Worm (Caenorhabditis elegans) whole organism, young adult: Measurements from ENCODE around the gene Y69A2AR.50.

Experiments
- B0336.3 ChIP-seq: fragments of 200-800 bp; sonication (Bioruptor generic); IDR thresholded peaks from 2 replicates; pipeline ENCODE4 v1.3.6; 2022; ENCODE audit warnings: missing genetic modification characterization, missing compliant biosample characterization
- D2030.7 ChIP-seq: fragments of 200-800 bp; sonication (Bioruptor generic); IDR thresholded peaks from 2 replicates; pipeline ENCODE4 v1.3.6; 2022; ENCODE audit warnings: missing genetic modification reagents, missing genetic modification characterization, missing compliant biosample characterization
- F10E7.11 ChIP-seq: sonication (generic microtip); optimal IDR thresholded peaks from 2 replicates; lab custom pipeline; 2017; ENCODE audit warnings: mild to moderate bottlenecking, missing genetic modification characterization, moderate library complexity, missing compliant biosample characterization
- F23B12.7 ChIP-seq: sonication (generic microtip); optimal IDR thresholded peaks from 2 replicates; lab custom pipeline; 2017; ENCODE audit warnings: missing genetic modification characterization, mild to moderate bottlenecking, missing compliant biosample characterization, antibody characterized with exemption, moderate library complexity; ENCODE audit not compliant: insufficient read depth
- F39B2.1 ChIP-seq: fragments of 200-800 bp; sonication (Bioruptor generic); IDR thresholded peaks from 2 replicates; pipeline ENCODE4 v1.3.6; 2022; ENCODE audit warnings: missing genetic modification reagents, missing genetic modification characterization, missing compliant biosample characterization
- F52B5.7 ChIP-seq: sonication (generic microtip); optimal IDR thresholded peaks from 2 replicates; lab custom pipeline; 2016; ENCODE audit warnings: mild to moderate bottlenecking, missing genetic modification characterization, missing compliant biosample characterization
- F57C9.4 ChIP-seq: sonication (generic microtip); optimal IDR thresholded peaks from 2 replicates; lab custom pipeline; 2017; ENCODE audit warnings: mild to moderate bottlenecking, missing genetic modification characterization, missing compliant biosample characterization
- Y53G8AR.9 ChIP-seq: fragments of 200-800 bp; sonication (Bioruptor generic); conservative IDR thresholded peaks from 2 replicates; pipeline ENCODE4 v1.3.6; 2022; ENCODE audit warnings: missing genetic modification reagents, missing genetic modification characterization, missing compliant biosample characterization
- akir-1 ChIP-seq: fragments of 200-800 bp; sonication (Bioruptor generic); optimal IDR thresholded peaks from 2 replicates; lab custom pipeline; 2018; ENCODE audit warnings: mild to moderate bottlenecking, missing genetic modification characterization, moderate library complexity, missing compliant biosample characterization
- ama-1 ChIP-seq, 3 experiments: fragments of 150-350 bp in 1 of 3; sonication (generic microtip) in 2 of 3; optimal IDR thresholded peaks; 2 replicates each; lab custom pipeline; 2014 to 2018; ENCODE audit warnings: missing biosample characterization in 2 of 3, missing genetic modification characterization in 2 of 3, missing genetic modification reagents in 2 of 3
- atf-7 ChIP-seq: sonication (generic microtip); optimal IDR thresholded peaks from 2 replicates; lab custom pipeline; 2017; ENCODE audit warnings: mild to moderate bottlenecking, missing genetic modification characterization, missing compliant biosample characterization
- bed-1 ChIP-seq: fragments of 200-800 bp; sonication (Bioruptor generic); IDR thresholded peaks from 2 replicates; pipeline ENCODE4 v1.3.6; 2022; ENCODE audit warnings: missing genetic modification reagents, missing genetic modification characterization, missing compliant biosample characterization
- bed-2 ChIP-seq: fragments of 200-800 bp; sonication (Bioruptor generic); IDR thresholded peaks from 2 replicates; pipeline ENCODE4 v1.3.6; 2022; ENCODE audit warnings: missing genetic modification reagents, missing genetic modification characterization, missing compliant biosample characterization
- ccch-3 ChIP-seq: fragments of 200-800 bp; sonication (Bioruptor generic); optimal IDR thresholded peaks from 2 replicates; lab custom pipeline; 2018; ENCODE audit warnings: mild to moderate bottlenecking, missing genetic modification characterization, missing compliant biosample characterization
- ceh-27 ChIP-seq: fragments of 200-800 bp; sonication (Bioruptor generic); optimal IDR thresholded peaks from 2 replicates; lab custom pipeline; 2018; ENCODE audit warnings: mild to moderate bottlenecking, missing genetic modification characterization, moderate library complexity, missing compliant biosample characterization
- ceh-58 ChIP-seq: fragments of 200-800 bp; sonication (Bioruptor generic); IDR thresholded peaks from 2 replicates; pipeline ENCODE4 v1.3.6; 2022; ENCODE audit warnings: missing genetic modification characterization, missing compliant biosample characterization
- chd-7 ChIP-seq: sonication (generic microtip); optimal IDR thresholded peaks from 2 replicates; lab custom pipeline; 2016; ENCODE audit warnings: mild to moderate bottlenecking, missing genetic modification characterization, moderate library complexity, missing compliant biosample characterization
- dpl-1 ChIP-seq: fragments of 150-350 bp; optimal IDR thresholded peaks from 2 replicates; lab custom pipeline; 2014; ENCODE audit warnings: missing biosample characterization, missing genetic modification reagents, missing genetic modification characterization
- egrh-3 ChIP-seq: fragments of 200-800 bp; sonication (Bioruptor generic); IDR thresholded peaks from 2 replicates; pipeline ENCODE4 v1.3.6; 2022; ENCODE audit warnings: missing genetic modification reagents, missing genetic modification characterization, missing compliant biosample characterization
- ekl-4 ChIP-seq: fragments of 200-800 bp; sonication (Bioruptor generic); IDR thresholded peaks from 2 replicates; pipeline ENCODE4 v1.3.6; 2022; ENCODE audit warnings: missing genetic modification reagents, missing genetic modification characterization, missing compliant biosample characterization
- ets-4 ChIP-seq: fragments of 200-800 bp; sonication (Bioruptor generic); optimal IDR thresholded peaks from 2 replicates; lab custom pipeline; 2018; ENCODE audit warnings: mild to moderate bottlenecking, missing genetic modification characterization, missing compliant biosample characterization
- gei-17 ChIP-seq: fragments of 200-800 bp; sonication (Bioruptor generic); optimal IDR thresholded peaks from 2 replicates; lab custom pipeline; 2018; ENCODE audit warnings: mild to moderate bottlenecking, missing genetic modification characterization, missing compliant biosample characterization
- hmg-20 ChIP-seq: fragments of 200-800 bp; sonication (Bioruptor generic); IDR thresholded peaks from 2 replicates; pipeline ENCODE4 v1.3.6; 2022; ENCODE audit warnings: missing genetic modification reagents, missing genetic modification characterization, missing compliant biosample characterization
- hsf-1 ChIP-seq: fragments of 200-800 bp; sonication (Bioruptor generic); IDR thresholded peaks from 2 replicates; pipeline ENCODE4 v1.3.6; 2022; ENCODE audit warnings: missing genetic modification reagents, missing genetic modification characterization, missing compliant biosample characterization
- let-526 ChIP-seq: fragments of 200-800 bp; sonication (Bioruptor generic); IDR thresholded peaks from 2 replicates; pipeline ENCODE4 v1.3.6; 2022; ENCODE audit warnings: missing genetic modification reagents, missing genetic modification characterization, missing compliant biosample characterization
- lin-26 ChIP-seq: fragments of 200-800 bp; sonication (Bioruptor generic); IDR thresholded peaks from 2 replicates; pipeline ENCODE4 v1.3.6; 2022; ENCODE audit warnings: missing genetic modification reagents, missing genetic modification characterization, missing compliant biosample characterization
- lsl-1 ChIP-seq: fragments of 200-800 bp; sonication (Bioruptor generic); optimal IDR thresholded peaks from 2 replicates; lab custom pipeline; 2018; ENCODE audit warnings: mild to moderate bottlenecking, missing genetic modification characterization, moderate library complexity, missing compliant biosample characterization
- madf-8 ChIP-seq: fragments of 200-800 bp; sonication (Bioruptor generic); conservative IDR thresholded peaks from 2 replicates; pipeline ENCODE4 v1.3.6; 2022; ENCODE audit warnings: missing genetic modification reagents, missing genetic modification characterization, missing compliant biosample characterization
- mel-28 ChIP-seq: sonication (generic microtip); optimal IDR thresholded peaks from 2 replicates; lab custom pipeline; 2016; ENCODE audit warnings: borderline replicate concordance, mild to moderate bottlenecking, missing genetic modification characterization, missing compliant biosample characterization
- mes-4 ChIP-seq: sonication (generic microtip); optimal IDR thresholded peaks from 2 replicates; lab custom pipeline; 2016; ENCODE audit warnings: missing genotype, missing genetic modification characterization, missing compliant biosample characterization
- mxl-1 ChIP-seq: sonication (generic microtip); optimal IDR thresholded peaks from 2 replicates; lab custom pipeline; 2016; ENCODE audit warnings: missing genetic modification characterization, missing compliant biosample characterization
- nhr-120 ChIP-seq: fragments of 200-800 bp; sonication (Bioruptor generic); IDR thresholded peaks from 2 replicates; pipeline ENCODE4 v1.3.6; 2022; ENCODE audit warnings: missing genetic modification characterization, missing compliant biosample characterization
- nhr-179 ChIP-seq: sonication (generic microtip); optimal IDR thresholded peaks from 2 replicates; lab custom pipeline; 2016; ENCODE audit warnings: mild to moderate bottlenecking, missing genetic modification characterization, missing compliant biosample characterization
- nhr-27 ChIP-seq: fragments of 200-800 bp; sonication (Bioruptor generic); optimal IDR thresholded peaks from 2 replicates; lab custom pipeline; 2018; ENCODE audit warnings: mild to moderate bottlenecking, missing genetic modification characterization, moderate library complexity, missing compliant biosample characterization
- nhr-80 ChIP-seq: sonication (generic microtip); optimal IDR thresholded peaks from 2 replicates; lab custom pipeline; 2016; ENCODE audit warnings: missing genetic modification characterization, missing compliant biosample characterization
- nhr-90 ChIP-seq: sonication (generic microtip); optimal IDR thresholded peaks from 2 replicates; lab custom pipeline; 2016; ENCODE audit warnings: missing genotype, mild to moderate bottlenecking, missing genetic modification characterization, missing compliant biosample characterization
- pha-4 ChIP-seq: fragments of 150-350 bp; sonication (generic microtip); optimal IDR thresholded peaks from 2 replicates; lab custom pipeline; 2014; ENCODE audit warnings: missing biosample characterization, missing genetic modification reagents, missing genetic modification characterization
- rcor-1 ChIP-seq: fragments of 200-800 bp; sonication (Bioruptor generic); IDR thresholded peaks from 2 replicates; pipeline ENCODE4 v1.3.6; 2022; ENCODE audit warnings: missing genetic modification reagents, missing genetic modification characterization, missing compliant biosample characterization
- rpc-1 ChIP-seq, 2 experiments: fragments of 150-350 bp in 1 of 2; sonication (generic microtip) in 1 of 2; optimal IDR thresholded peaks; 2 replicates each; lab custom pipeline; 2014 to 2018; ENCODE audit warnings: missing biosample characterization in 1 of 2, missing genetic modification characterization in 1 of 2, missing genetic modification reagents in 1 of 2, missing genotype in 1 of 2
- sea-2 ChIP-seq: fragments of 200-800 bp; sonication (Bioruptor generic); IDR thresholded peaks from 2 replicates; pipeline ENCODE4 v1.3.6; 2022; ENCODE audit warnings: missing genetic modification characterization, missing compliant biosample characterization
- sptf-2 ChIP-seq: fragments of 200-800 bp; sonication (Bioruptor generic); optimal IDR thresholded peaks from 2 replicates; lab custom pipeline; 2018; ENCODE audit warnings: mild to moderate bottlenecking, missing genetic modification characterization, missing compliant biosample characterization
- tlf-1 ChIP-seq: fragments of 200-800 bp; sonication (Bioruptor generic); optimal IDR thresholded peaks from 2 replicates; lab custom pipeline; 2018; ENCODE audit warnings: mild to moderate bottlenecking, missing genetic modification characterization, missing compliant biosample characterization
- unc-62 ChIP-seq: fragments of 150-350 bp; optimal IDR thresholded peaks from 2 replicates; lab custom pipeline; 2014; ENCODE audit warnings: missing biosample characterization, missing genetic modification reagents, missing genetic modification characterization
- zim-3 ChIP-seq: sonication (generic microtip); optimal IDR thresholded peaks from 2 replicates; lab custom pipeline; 2017; ENCODE audit warnings: mild to moderate bottlenecking, missing genetic modification characterization, moderate library complexity, missing compliant biosample characterization
- ztf-25 ChIP-seq: fragments of 200-800 bp; sonication (Bioruptor generic); IDR thresholded peaks from 2 replicates; pipeline ENCODE4 v1.3.6; 2022; ENCODE audit warnings: missing genetic modification reagents, missing genetic modification characterization, missing compliant biosample characterization
- ztf-3 ChIP-seq: fragments of 200-800 bp; sonication (Bioruptor generic); optimal IDR thresholded peaks from 2 replicates; lab custom pipeline; 2018; ENCODE audit warnings: mild to moderate bottlenecking, missing genetic modification characterization, missing compliant biosample characterization
- ztf-6 ChIP-seq: fragments of 200-800 bp; sonication (Bioruptor generic); IDR thresholded peaks from 2 replicates; pipeline ENCODE4 v1.3.6; 2022; ENCODE audit warnings: missing genetic modification reagents, missing genetic modification characterization, missing compliant biosample characterization

Y69A2AR.50 gene

ce11 chrIV:2601988-2602861 lies 40.1 kb downstream of the Y69A2AR.50 start (continued):
- TF ChIP-seq tlf-1 (GFP tag; lab: Kevin White, UChicago) (peak; percentile 97), F57C9.4 (tag; lab: Kevin White, UChicago) (peak; percentile 75), akir-1 (peak; percentile 90), nhr-120 (peak; percentile 59; the same call in 1 of the 2 replicates), atf-7 (tag; lab: Kevin White, UChicago) (peak; percentile 98), sea-2 (GFP tag; lab: Robert Waterston, UW) (peak; percentile 97), pha-4 (tag; lab: Kevin White, UChicago) (peak; percentile 93), mes-4 (no peak), bed-1 (peak; percentile 96), F10E7.11 (tag; lab: Kevin White, UChicago) (peak; percentile 91), Y53G8AR.9 (peak; percentile 97), hmg-20 (GFP tag; lab: Robert Waterston, UW) (peak; percentile 67; the same call in 1 of the 2 replicates), gei-17 (peak; percentile 88), ccch-3 (GFP tag; lab: Kevin White, UChicago) (no peak), lsl-1 (GFP tag; lab: Kevin White, UChicago) (peak; percentile 22), ets-4 (GFP tag; lab: Kevin White, UChicago) (peak; percentile 90), rpc-1 (optimal IDR thresholded peaks at IDR 0.05; lab: Kevin White, UChicago) (no peak), rpc-1 (tag; optimal IDR thresholded peaks at IDR 0.05; lab: Kevin White, UChicago) (no peak), nhr-90 (tag; lab: Kevin White, UChicago) (peak; percentile 89), dpl-1 (GFP tag; lab: Kevin White, UChicago) (peak; percentile 8), zim-3 (peak; percentile 19), lin-26 (GFP tag; lab: Robert Waterston, UW) (peak; percentile 88), nhr-80 (tag; lab: Kevin White, UChicago) (peak; percentile 96), ekl-4 (peak; percentile 99), egrh-3 (GFP tag; lab: Robert Waterston, UW) (peak; percentile 44; the same call in 1 of the 2 replicates), rcor-1 (GFP tag; lab: Robert Waterston, UW) (peak; percentile 88), ceh-58 (no peak), F39B2.1 (GFP tag; lab: Robert Waterston, UW) (peak; percentile 69), ztf-6 (peak; percentile 74; the same call in 1 of the 2 replicates), mxl-1 (tag; lab: Kevin White, UChicago) (no peak), chd-7 (tag; lab: Kevin White, UChicago) (peak; percentile 98), ztf-3 (peak; percentile 92), ztf-25 (no peak), D2030.7 (GFP tag; lab: Robert Waterston, UW) (no peak), mel-28 (tag; lab: Kevin White, UChicago) (peak; percentile 77), madf-8 (GFP tag; lab: Robert Waterston, UW) (no peak), unc-62 (GFP tag; lab: Kevin White, UChicago) (peak; percentile 62), nhr-179 (tag; lab: Kevin White, UChicago) (no peak), bed-2 (no peak), F23B12.7 (tag; lab: Kevin White, UChicago) (peak; percentile 53), hsf-1 (peak; percentile 73), nhr-27 (tag; lab: Kevin White, UChicago) (no peak), let-526 (GFP tag; lab: Robert Waterston, UW) (peak; percentile 99), ceh-27 (GFP tag; lab: Kevin White, UChicago) (peak; percentile 94), F52B5.7 (tag; lab: Kevin White, UChicago) (peak; percentile 92), B0336.3 (GFP tag; lab: Robert Waterston, UW) (peak; percentile 98), sptf-2 (GFP tag; lab: Kevin White, UChicago) (no peak), ama-1 (optimal IDR thresholded peaks at IDR 0.05; lab: Kevin White, UChicago) (peak; percentile 40), ama-1 (GFP tag; optimal IDR thresholded peaks at IDR 0.05; lab: Kevin White, UChicago) (no peak)
